Worm (Caenorhabditis elegans): ENCODE data around the gene ZK1248.20.

The ZK1248.20 gene

ce11 chrII:5836153-5836719 is 19.8 kb downstream of the ZK1248.20 start, which contains the start of gene fzo-1 (continued):
- no peak for TF ChIP-seq odd-2 (tag; optimal IDR thresholded peaks at IDR 0.05)
- peak; percentile 92 for TF ChIP-seq ets-4 (tag; optimal IDR thresholded peaks at IDR 0.05)
- peak; percentile 88 for TF ChIP-seq ceh-14 (tag; optimal IDR thresholded peaks at IDR 0.05)
- TF ChIP-seq nhr-232 (tag; optimal IDR thresholded peaks at IDR 0.05), result no peak
- TF ChIP-seq zip-5 (tag; optimal IDR thresholded peaks at IDR 0.05), result peak; percentile 96
- peak; percentile 59 for TF ChIP-seq rnt-1 (tag; optimal IDR thresholded peaks at IDR 0.05)
- peak; percentile 75 for TF ChIP-seq ceh-34 (tag; optimal IDR thresholded peaks at IDR 0.05)
- peak; percentile 97 for TF ChIP-seq elt-2 (tag; optimal IDR thresholded peaks at IDR 0.05)
- TF ChIP-seq ceh-19 (GFP tag; optimal IDR thresholded peaks at IDR 0.05), result peak; percentile 39
- no peak for TF ChIP-seq sox-2 (GFP tag; IDR thresholded peaks at IDR 0.05)
- peak; percentile 90 for TF ChIP-seq C08G9.2 (tag; optimal IDR thresholded peaks at IDR 0.05)
- peak; percentile 42 for TF ChIP-seq gmeb-2 (tag; optimal IDR thresholded peaks at IDR 0.05)
- no peak for TF ChIP-seq unc-55 (GFP tag; optimal IDR thresholded peaks at IDR 0.05)
- peak; percentile 74 for TF ChIP-seq pqm-1 (tag; optimal IDR thresholded peaks at IDR 0.05)
- no peak for TF ChIP-seq hlh-6 (tag; optimal IDR thresholded peaks at IDR 0.05)
- no peak for TF ChIP-seq fkh-10 (GFP tag; optimal IDR thresholded peaks at IDR 0.05)
- TF ChIP-seq ceh-9 (tag; optimal IDR thresholded peaks at IDR 0.05), result no peak
- TF ChIP-seq C38D4.7 (GFP tag; optimal IDR thresholded peaks at IDR 0.05), result no peak
- TF ChIP-seq che-1 (tag; optimal IDR thresholded peaks at IDR 0.05), result no peak
- TF ChIP-seq mec-3 (tag; optimal IDR thresholded peaks at IDR 0.05; ENCODE audit: borderline replicate concordance), result peak; percentile 40
- TF ChIP-seq madf-2 (tag; optimal IDR thresholded peaks at IDR 0.05), result no peak
- TF ChIP-seq sdc-2 (tag; optimal IDR thresholded peaks at IDR 0.05), result peak; percentile 68
- TF ChIP-seq dmd-4 (tag; optimal IDR thresholded peaks at IDR 0.05; ENCODE audit: borderline replicate concordance), result peak; percentile 36
- peak; percentile 35 for TF ChIP-seq ceh-24 (tag; optimal IDR thresholded peaks at IDR 0.05)
- TF ChIP-seq T23F11.4 (GFP tag; optimal IDR thresholded peaks at IDR 0.05), result no peak
- no peak for TF ChIP-seq nfya-1 (tag; optimal IDR thresholded peaks at IDR 0.05)
- TF ChIP-seq pha-2 (tag; optimal IDR thresholded peaks at IDR 0.05), result peak; percentile 54
- TF ChIP-seq pag-3 (tag; optimal IDR thresholded peaks at IDR 0.05; ENCODE audit: borderline replicate concordance), result peak; percentile 75
- peak; percentile 60 for TF ChIP-seq fkh-6 (tag; optimal IDR thresholded peaks at IDR 0.05)
- TF ChIP-seq pha-4 (tag; optimal IDR thresholded peaks at IDR 0.05), result no peak
- TF ChIP-seq unc-3 (GFP tag; conservative IDR thresholded peaks at IDR 0.05), result no peak
- peak; percentile 74 for TF ChIP-seq unc-3 (tag; optimal IDR thresholded peaks at IDR 0.05)
- TF ChIP-seq ttx-3 (tag; optimal IDR thresholded peaks at IDR 0.05), result no peak
- TF ChIP-seq ahr-1 (tag; optimal IDR thresholded peaks at IDR 0.05), result peak; percentile 81
- TF ChIP-seq syd-9 (tag; optimal IDR thresholded peaks at IDR 0.05), result peak; percentile 16
- TF ChIP-seq K02D7.2 (tag; optimal IDR thresholded peaks at IDR 0.05), result no peak
- TF ChIP-seq hlh-15 (tag; optimal IDR thresholded peaks at IDR 0.05), result peak; percentile 60
- TF ChIP-seq ceh-22 (tag; optimal IDR thresholded peaks at IDR 0.05), result no peak
- TF ChIP-seq ceh-31 (tag; optimal IDR thresholded peaks at IDR 0.05), result peak; percentile 99
- peak; percentile 80 for TF ChIP-seq F13H6.1 (tag; optimal IDR thresholded peaks at IDR 0.05)
- TF ChIP-seq hlh-30 (tag; optimal IDR thresholded peaks at IDR 0.05; ENCODE audit: insufficient read depth), result no peak
- no peak for TF ChIP-seq dve-1 (tag; optimal IDR thresholded peaks at IDR 0.05)
- TF ChIP-seq nhr-11 (tag; optimal IDR thresholded peaks at IDR 0.05), result no peak
- TF ChIP-seq hlh-13 (GFP tag; optimal IDR thresholded peaks at IDR 0.05), result no peak
- peak; percentile 95 for TF ChIP-seq tbx-2 (tag; optimal IDR thresholded peaks at IDR 0.05)
